Fruit fly (Drosophila melanogaster) whole organism, embryonic: ENCODE results near the gene Spt7.

Source experiments
- BtbVII ChIP-seq: fragments of 200-800 bp; sonication (Bioruptor generic); optimal IDR thresholded peaks from 3 replicates; lab custom pipeline; 2017; ENCODE audit warnings: missing biosample characterization, mild to moderate bottlenecking, missing genetic modification characterization
- CG10147 ChIP-seq: fragments of 200-800 bp; sonication (Bioruptor generic); optimal IDR thresholded peaks from 2 replicates; lab custom pipeline; 2019; ENCODE audit warnings: missing biosample characterization, mild to moderate bottlenecking, missing genetic modification characterization, moderate library complexity
- CG10267 ChIP-seq: fragments of 200-800 bp; sonication (Bioruptor generic); optimal IDR thresholded peaks from 2 replicates; lab custom pipeline; 2018; ENCODE audit warnings: missing biosample characterization, mild to moderate bottlenecking, missing genetic modification characterization, moderate library complexity
- CG1233 ChIP-seq: fragments of 200-800 bp; sonication (Bioruptor generic); optimal IDR thresholded peaks from 4 replicates; lab custom pipeline; 2018; ENCODE audit warnings: missing biosample characterization, mild to moderate bottlenecking, missing genetic modification characterization
- CG15601 ChIP-seq: fragments of 200-800 bp; sonication (Bioruptor generic); optimal IDR thresholded peaks from 3 replicates; lab custom pipeline; 2019; ENCODE audit warnings: missing biosample characterization, mild to moderate bottlenecking, missing genetic modification characterization, moderate library complexity
- CG1603 ChIP-seq: fragments of 200-800 bp; sonication (Bioruptor generic); optimal IDR thresholded peaks from 2 replicates; lab custom pipeline; 2019; ENCODE audit warnings: missing biosample characterization, mild to moderate bottlenecking, missing genetic modification characterization, moderate library complexity
- CG16779 ChIP-seq: fragments of 200-800 bp; sonication (Bioruptor generic); IDR thresholded peaks from 2 replicates; pipeline ENCODE4 v1.3.6; 2022; ENCODE audit warnings: missing biosample characterization, missing genetic modification characterization
- CG17359 ChIP-seq: fragments of 200-800 bp; sonication (Bioruptor generic); optimal IDR thresholded peaks from 3 replicates; lab custom pipeline; 2018; ENCODE audit warnings: missing biosample characterization, mild to moderate bottlenecking, missing genetic modification characterization, moderate library complexity
- CG17385 ChIP-seq: fragments of 200-800 bp; sonication (Bioruptor generic); optimal IDR thresholded peaks from 3 replicates; lab custom pipeline; 2018; ENCODE audit warnings: missing biosample characterization, mild to moderate bottlenecking, missing genetic modification characterization
- CG17802 ChIP-seq: fragments of 200-800 bp; sonication (Bioruptor generic); optimal IDR thresholded peaks from 2 replicates; lab custom pipeline; 2018; ENCODE audit warnings: missing biosample characterization, mild to moderate bottlenecking, missing genetic modification characterization, moderate library complexity
- CG2116 ChIP-seq: fragments of 200-800 bp; sonication (Bioruptor generic); optimal IDR thresholded peaks from 3 replicates; lab custom pipeline; 2018; ENCODE audit warnings: missing biosample characterization, mild to moderate bottlenecking, missing genetic modification characterization
- CG2120 ChIP-seq: fragments of 200-800 bp; sonication (Bioruptor generic); optimal IDR thresholded peaks from 3 replicates; lab custom pipeline; 2016; ENCODE audit warnings: missing biosample characterization, missing genetic modification characterization
- CG33557 ChIP-seq: fragments of 200-800 bp; sonication (Bioruptor generic); optimal IDR thresholded peaks from 2 replicates; lab custom pipeline; 2019; ENCODE audit warnings: missing biosample characterization, mild to moderate bottlenecking, missing genetic modification characterization, moderate library complexity
- CG4404 ChIP-seq: fragments of 200-800 bp; sonication (Bioruptor generic); IDR thresholded peaks from 2 replicates; pipeline ENCODE4 v1.3.6; 2022; ENCODE audit warnings: missing biosample characterization, missing genetic modification characterization
- CG6813 ChIP-seq: fragments of 200-800 bp; sonication (Bioruptor generic); optimal IDR thresholded peaks from 2 replicates; lab custom pipeline; 2017; ENCODE audit warnings: missing biosample characterization, missing genetic modification characterization, mild to moderate bottlenecking, moderate library complexity, missing genetic modification reagents
- CG8359 ChIP-seq: fragments of 200-800 bp; sonication (Bioruptor generic); optimal IDR thresholded peaks from 2 replicates; lab custom pipeline; 2017; ENCODE audit warnings: missing biosample characterization, mild to moderate bottlenecking, missing genetic modification characterization, borderline replicate concordance
- CG8478 ChIP-seq: fragments of >200 bp; optimal IDR thresholded peaks from 2 replicates; lab custom pipeline; 2018
- CG9727 ChIP-seq: fragments of 200-800 bp; sonication (Bioruptor generic); optimal IDR thresholded peaks from 3 replicates; lab custom pipeline; 2017; ENCODE audit warnings: missing biosample characterization, mild to moderate bottlenecking, missing genetic modification characterization
- Dll ChIP-seq: fragments of 200-800 bp; sonication (Bioruptor generic); IDR thresholded peaks from 4 replicates; pipeline ENCODE4 v1.3.6; 2022; ENCODE audit warnings: missing biosample characterization, missing genetic modification characterization; ENCODE audit not compliant: partially characterized antibody
- Elba2 ChIP-seq: fragments of 200-800 bp; sonication (Bioruptor generic); optimal IDR thresholded peaks from 3 replicates; lab custom pipeline; 2016; ENCODE audit warnings: missing biosample characterization, missing genetic modification characterization
- Ets97D ChIP-seq: fragments of 200-800 bp; sonication (Bioruptor generic); optimal IDR thresholded peaks from 3 replicates; lab custom pipeline; 2016; ENCODE audit warnings: missing biosample characterization, missing genetic modification characterization
- HLH54F ChIP-seq: fragments of 200-800 bp; sonication (Bioruptor generic); optimal IDR thresholded peaks from 3 replicates; lab custom pipeline; 2016; ENCODE audit warnings: missing biosample characterization, missing genetic modification characterization
- Hey ChIP-seq: fragments of 200-800 bp; sonication (Bioruptor generic); optimal IDR thresholded peaks from 3 replicates; lab custom pipeline; 2018; ENCODE audit warnings: missing biosample characterization, mild to moderate bottlenecking, missing genetic modification characterization
- Hsf ChIP-seq: fragments of 200-800 bp; sonication (Bioruptor generic); optimal IDR thresholded peaks from 3 replicates; lab custom pipeline; 2016; ENCODE audit warnings: missing biosample characterization, missing genetic modification characterization
- Lhr ChIP-seq: fragments of 200-800 bp; sonication (Bioruptor generic); optimal IDR thresholded peaks from 3 replicates; lab custom pipeline; 2017; ENCODE audit warnings: mild to moderate bottlenecking, missing biosample characterization, missing genetic modification reagents, missing genetic modification characterization
- Mad ChIP-seq: fragments of 200-800 bp; sonication (Bioruptor generic); optimal IDR thresholded peaks from 2 replicates; lab custom pipeline; 2016; ENCODE audit warnings: missing biosample characterization, missing genetic modification characterization
- Mes4 ChIP-seq: fragments of 200-800 bp; sonication (Bioruptor generic); optimal IDR thresholded peaks from 2 replicates; lab custom pipeline; 2016; ENCODE audit warnings: missing biosample characterization, missing genetic modification characterization
- Nf-YC ChIP-seq: fragments of 200-800 bp; optimal IDR thresholded peaks from 3 replicates; lab custom pipeline; 2019; ENCODE audit warnings: missing biosample characterization, mild to moderate bottlenecking, missing genetic modification characterization, moderate library complexity
- Rx ChIP-seq: fragments of 200-800 bp; sonication (Bioruptor generic); IDR thresholded peaks from 2 replicates; pipeline ENCODE4 v1.3.6; 2022; ENCODE audit warnings: missing biosample characterization, missing genetic modification characterization
- Sin3A ChIP-seq: fragments of >200 bp; optimal IDR thresholded peaks from 2 replicates; lab custom pipeline; 2018
- Sox100B ChIP-seq: fragments of 200-800 bp; sonication (Bioruptor generic); optimal IDR thresholded peaks from 3 replicates; lab custom pipeline; 2018; ENCODE audit warnings: missing biosample characterization, mild to moderate bottlenecking, missing genetic modification characterization
- Sry-δ ChIP-seq: fragments of 200-800 bp; sonication (Bioruptor generic); optimal IDR thresholded peaks from 2 replicates; lab custom pipeline; 2016; ENCODE audit warnings: missing biosample characterization, missing genetic modification characterization
- ab ChIP-seq: fragments of 200-800 bp; sonication (Bioruptor generic); optimal IDR thresholded peaks from 2 replicates; lab custom pipeline; 2016; ENCODE audit warnings: missing biosample characterization, missing genetic modification characterization
- az2 ChIP-seq: fragments of 200-800 bp; sonication (Bioruptor generic); optimal IDR thresholded peaks from 3 replicates; lab custom pipeline; 2016; ENCODE audit warnings: missing biosample characterization, missing genetic modification characterization
- bab2 ChIP-seq: fragments of 200-800 bp; sonication (Bioruptor generic); optimal IDR thresholded peaks from 2 replicates; lab custom pipeline; 2016; ENCODE audit warnings: missing biosample characterization, missing genetic modification characterization
- cg ChIP-seq: fragments of 200-800 bp; sonication (Bioruptor generic); optimal IDR thresholded peaks from 3 replicates; lab custom pipeline; 2019; ENCODE audit warnings: missing biosample characterization, mild to moderate bottlenecking, missing genetic modification characterization, moderate library complexity
- croc ChIP-seq: fragments of 200-800 bp; sonication (Bioruptor generic); conservative IDR thresholded peaks from 3 replicates; pipeline ENCODE4 v1.3.6; 2022; ENCODE audit warnings: missing biosample characterization, missing genetic modification characterization
- eve ChIP-seq, 2 experiments: fragments of >200 bp; optimal IDR thresholded peaks; 2 replicates each; lab custom pipeline; 2017; ENCODE audit warnings: missing biosample characterization in 2 of 2, missing genetic modification characterization in 2 of 2
- fd102C ChIP-seq: fragments of 200-800 bp; sonication (Bioruptor generic); optimal IDR thresholded peaks from 2 replicates; lab custom pipeline; 2018; ENCODE audit warnings: missing biosample characterization, mild to moderate bottlenecking, missing genetic modification characterization, moderate library complexity
- kay ChIP-seq: fragments of 200-800 bp; sonication (Bioruptor generic); optimal IDR thresholded peaks from 2 replicates; lab custom pipeline; 2016; ENCODE audit warnings: missing biosample characterization, missing genetic modification characterization
- nom ChIP-seq: fragments of 200-800 bp; sonication (Bioruptor generic); optimal IDR thresholded peaks from 2 replicates; lab custom pipeline; 2017; ENCODE audit warnings: missing biosample characterization, missing genetic modification characterization, mild to moderate bottlenecking, moderate library complexity, missing genetic modification reagents
- otp ChIP-seq: fragments of 200-800 bp; sonication (Bioruptor generic); IDR thresholded peaks from 3 replicates; pipeline ENCODE4, ENCODE4 v1.3.6; 2022; ENCODE audit warnings: missing biosample characterization, missing genetic modification characterization
- phol ChIP-seq: fragments of 200-800 bp; sonication (Bioruptor generic); optimal IDR thresholded peaks from 3 replicates; lab custom pipeline; 2018; ENCODE audit warnings: missing biosample characterization, mild to moderate bottlenecking, missing genetic modification characterization, moderate library complexity
- row ChIP-seq: fragments of 200-800 bp; sonication (Bioruptor generic); IDR thresholded peaks from 3 replicates; pipeline ENCODE4 v1.3.6; 2022; ENCODE audit warnings: missing biosample characterization, missing genetic modification characterization
- schlank ChIP-seq: fragments of 200-800 bp; sonication (Bioruptor generic); optimal IDR thresholded peaks from 2 replicates; lab custom pipeline; 2018; ENCODE audit warnings: missing biosample characterization, mild to moderate bottlenecking, missing genetic modification characterization
- slp2 ChIP-seq: fragments of 200-800 bp; sonication (Bioruptor generic); optimal IDR thresholded peaks from 2 replicates; lab custom pipeline; 2016; ENCODE audit warnings: missing biosample characterization, missing genetic modification characterization
- so ChIP-seq: fragments of 200-800 bp; sonication (Bioruptor generic); IDR thresholded peaks from 3 replicates; pipeline ENCODE4 v1.3.6; 2022; ENCODE audit warnings: missing biosample characterization, missing genetic modification characterization
- trem ChIP-seq: fragments of 200-800 bp; optimal IDR thresholded peaks from 3 replicates; lab custom pipeline; 2019; ENCODE audit warnings: missing biosample characterization, mild to moderate bottlenecking, missing genetic modification characterization, moderate library complexity
- unpg ChIP-seq: fragments of 200-800 bp; sonication (Bioruptor generic); optimal IDR thresholded peaks from 3 replicates; lab custom pipeline; 2018; ENCODE audit warnings: missing biosample characterization, mild to moderate bottlenecking, missing genetic modification characterization, moderate library complexity
- zen ChIP-seq: fragments of 200-800 bp; sonication (Bioruptor generic); optimal IDR thresholded peaks from 3 replicates; lab custom pipeline; 2018; ENCODE audit warnings: missing biosample characterization, mild to moderate bottlenecking, missing genetic modification characterization, moderate library complexity

The Spt7 gene

dm6 chrX:17860711-17861110 is 10.5 kb downstream of the Spt7 start, which contains the start of the genes Arp8 and CG6769 (continued):
- TF ChIP-seq CG10147 (GFP tag; lab: Kevin White, UChicago) (peak; percentile 22), row (GFP tag; lab: Robert Waterston, UW) (peak; percentile 64), so (GFP tag; lab: Robert Waterston, UW) (no peak), Ets97D (GFP tag; lab: Kevin White, UChicago) (peak; percentile 15), trem (peak; percentile 68), Hsf (peak; percentile 20), CG2120 (GFP tag; lab: Kevin White, UChicago) (peak; percentile 41), Sry-δ (GFP tag; lab: Kevin White, UChicago) (peak; percentile 14), Sin3A (lab: Kevin White, UChicago) (peak; percentile 36), otp (GFP tag; lab: Robert Waterston, UW) (no peak), CG16779 (no peak)

- TF ChIP-seq CG6813 (GFP tag; lab: Kevin White, UChicago) = no peak
- no peak for TF ChIP-seq Nf-YC (tag; lab: Kevin White, UChicago)
- TF ChIP-seq CG17359 = peak; percentile 15
- TF ChIP-seq schlank (tag; lab: Kevin White, UChicago) = no peak
- no peak for TF ChIP-seq CG8359 (GFP tag; lab: Kevin White, UChicago)
- TF ChIP-seq bab2 (GFP tag; lab: Kevin White, UChicago) = no peak
- peak; percentile 36 for TF ChIP-seq CG1233 (GFP tag; lab: Kevin White, UChicago)
- no peak for TF ChIP-seq Lhr
- TF ChIP-seq CG2120 (GFP tag; lab: Kevin White, UChicago) = no peak
- TF ChIP-seq Sox100B (GFP tag; lab: Kevin White, UChicago) = peak; percentile 18
- no peak for TF ChIP-seq otp (GFP tag; lab: Robert Waterston, UW)
- peak; percentile 53 for TF ChIP-seq phol (tag; lab: Kevin White, UChicago)
- no peak for TF ChIP-seq CG8478 (lab: Kevin White, UChicago)
- no peak for TF ChIP-seq BtbVII (GFP tag; lab: Kevin White, UChicago)
- no peak for TF ChIP-seq CG17802
- no peak for TF ChIP-seq slp2 (GFP tag; lab: Kevin White, UChicago)
- no peak for TF ChIP-seq kay (GFP tag; lab: Kevin White, UChicago)
- TF ChIP-seq Mad (GFP tag; lab: Kevin White, UChicago) = no peak
- TF ChIP-seq zen = peak; percentile 34
- TF ChIP-seq CG9727 (GFP tag; lab: Kevin White, UChicago) = peak; percentile 10
- peak; percentile 18 for TF ChIP-seq CG10267
- TF ChIP-seq CG2116 (GFP tag; lab: Kevin White, UChicago) = peak; percentile 91
- TF ChIP-seq Mes4 (GFP tag; lab: Kevin White, UChicago) = no peak
- no peak for TF ChIP-seq az2 (GFP tag; lab: Kevin White, UChicago)
- peak; percentile 1 for TF ChIP-seq cg (GFP tag; lab: Kevin White, UChicago)
- no peak for TF ChIP-seq HLH54F (GFP tag; lab: Kevin White, UChicago)
- peak; percentile 71 for TF ChIP-seq fd102C (GFP tag; lab: Kevin White, UChicago)
- no peak for TF ChIP-seq Dll (GFP tag; lab: Robert Waterston, UW)
- no peak for TF ChIP-seq Rx (GFP tag; lab: Robert Waterston, UW)
- TF ChIP-seq nom (GFP tag; lab: Kevin White, UChicago) = peak; percentile 22
- no peak for TF ChIP-seq eve (GFP tag; optimal IDR thresholded peaks at IDR 0.05; lab: Kevin White, UChicago)
- TF ChIP-seq CG33557 (GFP tag; lab: Kevin White, UChicago) = peak; percentile 25
- TF ChIP-seq Hey (tag; lab: Kevin White, UChicago) = no peak
- TF ChIP-seq CG15601 = no peak
- no peak for TF ChIP-seq CG4404 (GFP tag; lab: Robert Waterston, UW)
- no peak for TF ChIP-seq ab
- TF ChIP-seq CG17385 (GFP tag; lab: Kevin White, UChicago) = peak; percentile 6
- peak; percentile 33 for TF ChIP-seq CG1603 (tag; lab: Kevin White, UChicago)
- TF ChIP-seq Elba2 = peak; percentile 16
- no peak for TF ChIP-seq unpg (GFP tag; lab: Kevin White, UChicago)
- no peak for TF ChIP-seq croc (GFP tag; lab: Robert Waterston, UW)
Observed at dm6 chrX:17865103-17865502, 14.8 kb downstream of the Spt7 start.
